Fruit fly (Drosophila melanogaster) whole organism, wandering third instar larva: ENCODE data around the gene ort.

ENCODE experiments used
- Abd-B ChIP-seq: fragments of >200 bp; optimal IDR thresholded peaks from 2 replicates; lab custom pipeline; 2017; ENCODE audit warnings: missing biosample characterization, missing genetic modification characterization
- CG32264 ChIP-seq: fragments of 200-800 bp; sonication (Bioruptor generic); optimal IDR thresholded peaks from 2 replicates; lab custom pipeline; 2016; ENCODE audit warnings: missing biosample characterization, missing genetic modification characterization
- Dfd ChIP-seq: fragments of >200 bp; optimal IDR thresholded peaks from 2 replicates; lab custom pipeline; 2017; ENCODE audit warnings: missing biosample characterization, missing genetic modification characterization
- Dif ChIP-seq: fragments of 200-275, 200-300 bp; sonication (Bioruptor generic); optimal IDR thresholded peaks from 2 replicates; lab custom pipeline; 2018; ENCODE audit warnings: missing biosample characterization, missing genetic modification characterization; ENCODE audit not compliant: partially characterized antibody
- GATAd ChIP-seq: sonication (Bioruptor generic); optimal IDR thresholded peaks from 2 replicates; lab custom pipeline; 2016; ENCODE audit warnings: missing biosample characterization, missing genetic modification characterization
- HLH106 ChIP-seq: fragments of 200-800 bp; optimal IDR thresholded peaks from 3 replicates; lab custom pipeline; 2019; ENCODE audit warnings: missing biosample characterization, mild to moderate bottlenecking, missing genetic modification characterization, moderate library complexity
- Hnf4 ChIP-seq: fragments of 200-800 bp; sonication (Bioruptor generic); optimal IDR thresholded peaks from 2 replicates; lab custom pipeline; 2016; ENCODE audit warnings: missing biosample characterization, mild to moderate bottlenecking, missing genetic modification characterization
- Hr78 ChIP-seq: fragments of >200 bp; optimal IDR thresholded peaks from 2 replicates; lab custom pipeline; 2017; ENCODE audit warnings: missing biosample characterization, missing genetic modification characterization
- Hr83 ChIP-seq: fragments of 200-300 bp; sonication (Bioruptor generic); optimal IDR thresholded peaks from 2 replicates; lab custom pipeline; 2016; ENCODE audit warnings: missing biosample characterization, mild to moderate bottlenecking, missing genetic modification characterization, moderate library complexity; ENCODE audit not compliant: poor library complexity, severe bottlenecking
- Jra ChIP-seq: sonication (Bioruptor generic); optimal IDR thresholded peaks from 2 replicates; lab custom pipeline; 2016; ENCODE audit warnings: missing biosample characterization, missing genetic modification characterization
- Mio ChIP-seq: sonication (Bioruptor generic); optimal IDR thresholded peaks from 2 replicates; lab custom pipeline; 2016; ENCODE audit warnings: missing biosample characterization, missing genetic modification characterization
- N ChIP-seq: fragments of >200 bp; optimal IDR thresholded peaks from 2 replicates; lab custom pipeline; 2018; ENCODE audit warnings: missing biosample characterization, missing external identifiers, missing genetic modification characterization
- OdsH ChIP-seq: fragments of 200-800 bp; sonication (Bioruptor generic); optimal IDR thresholded peaks from 2 replicates; lab custom pipeline; 2016; ENCODE audit warnings: missing biosample characterization, mild to moderate bottlenecking, missing genetic modification characterization
- Rel ChIP-seq, 2 experiments: fragments of 200-800 bp; sonication (Bioruptor generic) in 1 of 2; optimal IDR thresholded peaks; 2 replicates in 1 of 2; 3 replicates in 1 of 2; lab custom pipeline; 2016 to 2019; ENCODE audit warnings: mild to moderate bottlenecking in 2 of 2, missing biosample characterization in 2 of 2, missing genetic modification characterization in 2 of 2, moderate library complexity in 1 of 2
- Sp1 ChIP-seq: fragments of 200-800 bp; sonication (Bioruptor generic); optimal IDR thresholded peaks from 3 replicates; lab custom pipeline; 2019; ENCODE audit warnings: missing biosample characterization, mild to moderate bottlenecking, missing genetic modification characterization, moderate library complexity
- Vsx2 ChIP-seq: fragments of 200-300, 225-300 bp; sonication (Bioruptor generic); optimal IDR thresholded peaks from 2 replicates; lab custom pipeline; 2018; ENCODE audit warnings: missing biosample characterization, missing genetic modification characterization; ENCODE audit not compliant: partially characterized antibody
- br ChIP-seq: fragments of 200-800 bp; sonication (Bioruptor generic); optimal IDR thresholded peaks from 2 replicates; lab custom pipeline; 2016; ENCODE audit warnings: missing biosample characterization, missing genetic modification characterization
- dl ChIP-seq, 2 experiments: fragments of 175-275, 200-275 bp in 1 of 2; fragments of 200-275 bp in 1 of 2; sonication (Bioruptor generic); optimal IDR thresholded peaks; lab custom pipeline; 2018; ENCODE audit warnings: mild to moderate bottlenecking in 2 of 2, missing biosample characterization in 2 of 2, missing genetic modification characterization in 2 of 2, moderate library complexity in 2 of 2; ENCODE audit not compliant: partially characterized antibody in 2 of 2, insufficient read depth in 1 of 2
- dsf ChIP-seq: sonication (Bioruptor generic); optimal IDR thresholded peaks from 2 replicates; lab custom pipeline; 2016; ENCODE audit warnings: missing biosample characterization, missing genetic modification characterization, borderline replicate concordance
- ey ChIP-seq: fragments of 200-800 bp; sonication (Bioruptor generic); optimal IDR thresholded peaks from 2 replicates; lab custom pipeline; 2016; ENCODE audit warnings: missing biosample characterization, missing genetic modification characterization
- foxo ChIP-seq, 2 experiments: fragments of 200-800 bp; sonication (Bioruptor generic); optimal IDR thresholded peaks; 2 replicates in 1 of 2; 3 replicates in 1 of 2; lab custom pipeline; 2016 to 2017; ENCODE audit warnings: missing biosample characterization in 2 of 2, missing genetic modification characterization in 2 of 2
- fru ChIP-seq: fragments of 200-800 bp; sonication (Bioruptor generic); optimal IDR thresholded peaks from 3 replicates; lab custom pipeline; 2016; ENCODE audit warnings: missing biosample characterization, mild to moderate bottlenecking, missing genetic modification characterization
- h ChIP-seq: fragments of 200-800 bp; sonication (Bioruptor generic); optimal IDR thresholded peaks from 3 replicates; lab custom pipeline; 2016; ENCODE audit warnings: missing biosample characterization, mild to moderate bottlenecking, missing genetic modification characterization
- jim ChIP-seq: fragments of 175-275, 200-325 bp; sonication (Bioruptor generic); optimal IDR thresholded peaks from 2 replicates; lab custom pipeline; 2016; ENCODE audit warnings: missing biosample characterization, mild to moderate bottlenecking, missing genetic modification characterization
- lola ChIP-seq: fragments of >200 bp; optimal IDR thresholded peaks from 2 replicates; lab custom pipeline; 2017; ENCODE audit warnings: missing biosample characterization, missing genetic modification characterization
- psq ChIP-seq: fragments of 200-800 bp; sonication (Bioruptor generic); optimal IDR thresholded peaks from 3 replicates; lab custom pipeline; 2017; ENCODE audit warnings: missing biosample characterization, mild to moderate bottlenecking, missing genetic modification characterization, moderate library complexity
- rgr ChIP-seq: fragments of 200-800 bp; sonication (Bioruptor generic); optimal IDR thresholded peaks from 3 replicates; lab custom pipeline; 2016; ENCODE audit warnings: missing biosample characterization, mild to moderate bottlenecking, missing genetic modification characterization
- sage ChIP-seq: fragments of 200-800 bp; sonication (Bioruptor generic); optimal IDR thresholded peaks from 2 replicates; lab custom pipeline; 2016; ENCODE audit warnings: missing biosample characterization, mild to moderate bottlenecking, missing genetic modification characterization
- tai ChIP-seq: sonication (Bioruptor generic); optimal IDR thresholded peaks from 2 replicates; lab custom pipeline; 2016; ENCODE audit warnings: missing biosample characterization, missing genetic modification characterization
- usp ChIP-seq: fragments of >200 bp; optimal IDR thresholded peaks from 2 replicates; lab custom pipeline; 2017; ENCODE audit warnings: missing biosample characterization, missing genetic modification characterization
- woc ChIP-seq: sonication (Bioruptor generic); optimal IDR thresholded peaks from 2 replicates; lab custom pipeline; 2016; ENCODE audit warnings: missing biosample characterization, mild to moderate bottlenecking, missing genetic modification characterization

The ort gene

dm6 chr3R:19659448-19659847 lies at the start of gene ort:
ort (plus strand) TSS chr3R:19659748.
- TF ChIP-seq psq (no peak), OdsH (GFP tag; lab: Kevin White, UChicago) (no peak)

dm6 chr3R:19609925-19610324 lies 49.6 kb upstream of the ort start, which contains the start of gene CG17752:
CG17752 (plus strand) TSS chr3R:19610225.
- TF ChIP-seq dl (GFP tag; optimal IDR thresholded peaks at IDR 0.05; lab: Kevin White, UChicago; ENCODE audit: insufficient read depth in 1 of 2, partially characterized antibody in 2 of 2) (no peak), lola (no peak), HLH106 (tag; lab: Kevin White, UChicago) (no peak), psq (no peak), Dif (no peak), Hr83 (GFP tag; lab: Kevin White, UChicago) (no peak), Vsx2 (GFP tag; lab: Kevin White, UChicago) (no peak), N (no peak)

- peak; percentile 29 for TF ChIP-seq OdsH (GFP tag; lab: Kevin White, UChicago)
- TF ChIP-seq rgr (GFP tag; lab: Kevin White, UChicago) = peak; percentile 17
- TF ChIP-seq Sp1 (GFP tag; lab: Kevin White, UChicago) = peak; percentile 24
- TF ChIP-seq h (GFP tag; lab: Kevin White, UChicago) = peak; percentile 6
- TF ChIP-seq tai (GFP tag; lab: Kevin White, UChicago) = no peak
Measured at dm6 chr3R:19612908-19613431, 46.6 kb upstream of the ort start, which contains the start of gene CG16727. CG16727 (plus strand) TSS chr3R:19613381.

DNA sequence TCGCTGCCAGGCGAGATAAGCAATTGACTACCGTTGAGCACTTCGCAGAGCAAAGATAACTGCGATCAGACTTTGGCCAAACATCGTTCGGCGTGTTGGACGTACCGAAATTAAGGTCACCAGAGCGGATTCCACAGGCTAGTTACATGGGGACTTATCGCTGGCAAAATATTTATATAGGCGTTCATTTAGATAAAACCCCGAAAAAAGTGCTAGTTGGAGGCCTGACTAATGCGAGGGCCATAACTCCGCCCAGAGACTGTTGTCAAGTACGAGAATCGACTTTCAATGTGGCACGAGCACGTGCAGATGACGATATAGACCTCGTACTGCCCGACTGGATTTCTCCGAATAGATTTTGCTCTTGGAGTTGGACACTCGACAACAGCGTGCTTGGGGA lies 39.6 kb upstream of the ort start:
- no peak for TF ChIP-seq Jra
- no peak for TF ChIP-seq GATAd
- TF ChIP-seq dl (GFP tag; optimal IDR thresholded peaks at IDR 0.05; lab: Kevin White, UChicago; ENCODE audit: insufficient read depth in 1 of 2, partially characterized antibody in 2 of 2) = no peak
- TF ChIP-seq Abd-B (GFP tag; lab: Kevin White, UChicago) = no peak
- no peak for TF ChIP-seq Rel (GFP tag; optimal IDR thresholded peaks at IDR 0.05; lab: Kevin White, UChicago)
- no peak for TF ChIP-seq Rel (tag; optimal IDR thresholded peaks at IDR 0.05; lab: Kevin White, UChicago)
- TF ChIP-seq sage (GFP tag; lab: Kevin White, UChicago) = no peak
- TF ChIP-seq dsf (GFP tag; lab: Kevin White, UChicago) = no peak
- TF ChIP-seq Mio = no peak
- no peak for TF ChIP-seq Dif
- no peak for TF ChIP-seq Hr78 (GFP tag; lab: Kevin White, UChicago)
- no peak for TF ChIP-seq Dfd
- TF ChIP-seq rgr (GFP tag; lab: Kevin White, UChicago) = no peak
- no peak for TF ChIP-seq OdsH (GFP tag; lab: Kevin White, UChicago)
- no peak for TF ChIP-seq fru (GFP tag; lab: Kevin White, UChicago)

dm6 chr3R:19620953-19621352 lies 38.6 kb upstream of the ort start:
- TF ChIP-seq Hnf4 (no peak), Rel (GFP tag; optimal IDR thresholded peaks at IDR 0.05; lab: Kevin White, UChicago) (no peak), Rel (tag; optimal IDR thresholded peaks at IDR 0.05; lab: Kevin White, UChicago) (peak; percentile 4), h (GFP tag; lab: Kevin White, UChicago) (peak; percentile 25), Mio (no peak), br (GFP tag; lab: Kevin White, UChicago) (no peak)

DNA sequence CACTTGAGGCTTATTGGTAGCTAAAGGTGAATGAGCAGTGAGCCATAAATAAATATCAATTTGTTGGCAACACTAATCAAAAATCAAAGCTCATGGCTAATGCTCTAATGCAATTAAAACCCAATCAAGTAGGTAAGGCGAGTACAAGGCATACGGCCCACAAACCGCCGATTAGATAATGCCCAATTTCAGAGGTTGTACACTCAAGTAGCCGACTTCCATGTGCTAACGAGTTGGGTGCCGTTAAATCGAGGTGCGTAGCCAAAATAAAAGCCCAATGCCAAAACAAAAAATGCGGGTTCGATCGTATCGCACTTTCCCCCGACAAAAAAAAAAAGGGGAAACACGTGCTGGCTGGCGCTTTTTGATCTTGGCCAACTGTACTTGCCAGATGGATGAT lies 37.5 kb upstream of the ort start:
- TF ChIP-seq usp (no peak), h (GFP tag; lab: Kevin White, UChicago) (peak; percentile 40), Sp1 (GFP tag; lab: Kevin White, UChicago) (no peak), Rel (GFP tag; optimal IDR thresholded peaks at IDR 0.05; lab: Kevin White, UChicago) (no peak), Rel (tag; optimal IDR thresholded peaks at IDR 0.05; lab: Kevin White, UChicago) (peak; percentile 66), Mio (no peak), dl (GFP tag; optimal IDR thresholded peaks at IDR 0.05; lab: Kevin White, UChicago; ENCODE audit: insufficient read depth in 1 of 2, partially characterized antibody in 2 of 2) (no peak)
- TF ChIP-seq, all 38 proteins: peak for 2

- TF ChIP-seq OdsH (GFP tag; lab: Kevin White, UChicago) (peak; percentile 26), Hr78 (GFP tag; lab: Kevin White, UChicago) (no peak), sage (GFP tag; lab: Kevin White, UChicago) (peak; percentile 40), Dfd (no peak), br (GFP tag; lab: Kevin White, UChicago) (peak; percentile 35), Sp1 (GFP tag; lab: Kevin White, UChicago) (peak; percentile 36), foxo (GFP tag; optimal IDR thresholded peaks at IDR 0.05; lab: Kevin White, UChicago) (peak in 1 of 2 experiments; percentile 60), HLH106 (tag; lab: Kevin White, UChicago) (peak; percentile 50), psq (peak; percentile 14), jim (GFP tag; lab: Kevin White, UChicago) (no peak), fru (GFP tag; lab: Kevin White, UChicago) (peak; percentile 48), h (GFP tag; lab: Kevin White, UChicago) (peak; percentile 37), ey (GFP tag; lab: Kevin White, UChicago) (peak; percentile 34), CG32264 (peak; percentile 4), rgr (GFP tag; lab: Kevin White, UChicago) (peak; percentile 41), woc (GFP tag; lab: Kevin White, UChicago) (no peak)
Measured at dm6 chr3R:19623606-19624005, 35.9 kb upstream of the ort start.
